Fruit fly (Drosophila melanogaster): Measurements from ENCODE around the gene CG13599.

CG13599 gene

dm6 chr3R:23969449-23969848, 38.0 kb downstream of the CG13599 start (continued):
- TF ChIP-seq cwo (GFP tag; optimal IDR thresholded peaks at IDR 0.05) (peak; percentile 53), C15 (GFP tag; IDR thresholded peaks at IDR 0.05) (0 out of 3 replicates have a peak, but pooled peaks have one; percentile 32), Sox100B (GFP tag; optimal IDR thresholded peaks at IDR 0.05) (peak; percentile 55), CG12769 (tag; optimal IDR thresholded peaks at IDR 0.05) (no peak), CG11456 (GFP tag; IDR thresholded peaks at IDR 0.05) (0 out of 3 replicates have a peak, but pooled peaks have one; percentile 34), H2.0 (GFP tag; IDR thresholded peaks at IDR 0.05) (peak; percentile 38; the same call in 1 of the 2 replicates), CG7271 (tag; optimal IDR thresholded peaks at IDR 0.05) (no peak), az2 (GFP tag; optimal IDR thresholded peaks at IDR 0.05) (peak; percentile 5), Hr3 (GFP tag; optimal IDR thresholded peaks at IDR 0.05) (peak; percentile 33), CTCF (GFP tag; optimal IDR thresholded peaks at IDR 0.05) (no peak), Bgb (GFP tag; IDR thresholded peaks at IDR 0.05; ENCODE audit: partially characterized antibody) (no peak), CG12659 (GFP tag; optimal IDR thresholded peaks at IDR 0.05) (peak; percentile 53), bigmax (GFP tag; optimal IDR thresholded peaks at IDR 0.05) (no peak), org-1 (GFP tag; optimal IDR thresholded peaks at IDR 0.05) (peak; percentile 20), Oli (tag; optimal IDR thresholded peaks at IDR 0.05) (peak; percentile 54), cas (GFP tag; IDR thresholded peaks at IDR 0.05) (0 out of 2 replicates have a peak, but pooled peaks have one; percentile 39), PHDP (tag; optimal IDR thresholded peaks at IDR 0.05) (peak; percentile 67), Hmr (GFP tag; optimal IDR thresholded peaks at IDR 0.05) (peak; percentile 62), dysf (GFP tag; IDR thresholded peaks at IDR 0.05) (peak; percentile 76), Sox102F (GFP tag; optimal IDR thresholded peaks at IDR 0.05) (peak; percentile 69), CG12942 (GFP tag; optimal IDR thresholded peaks at IDR 0.05) (no peak), HLH3B (GFP tag; IDR thresholded peaks at IDR 0.05) (peak; percentile 63), unc-4 (GFP tag; IDR thresholded peaks at IDR 0.05; ENCODE audit: partially characterized antibody) (no peak), unpg (GFP tag; optimal IDR thresholded peaks at IDR 0.05) (peak; percentile 61), CG10543 (GFP tag; optimal IDR thresholded peaks at IDR 0.05) (peak; percentile 79), hkb (optimal IDR thresholded peaks at IDR 0.05) (no peak), hkb (GFP tag; IDR thresholded peaks at IDR 0.05) (peak; percentile 64; the same call in 1 of the 2 replicates), Gug (GFP tag; IDR thresholded peaks at IDR 0.05) (no peak), CG32767 (GFP tag; IDR thresholded peaks at IDR 0.05) (peak; percentile 42; the same call in 1 of the 2 replicates), Awh (GFP tag; IDR thresholded peaks at IDR 0.05) (peak; percentile 46; the same call in 1 of the 2 replicates), usp (GFP tag; optimal IDR thresholded peaks at IDR 0.05) (no peak), CG2199 (GFP tag; IDR thresholded peaks at IDR 0.05) (no peak), CG2678 (tag; optimal IDR thresholded peaks at IDR 0.05) (peak; percentile 78), btn (GFP tag; optimal IDR thresholded peaks at IDR 0.05) (no peak), ato (GFP tag; IDR thresholded peaks at IDR 0.05; ENCODE audit: partially characterized antibody) (no peak), CG7839 (tag; optimal IDR thresholded peaks at IDR 0.05) (peak; percentile 67), CG31224 (GFP tag; IDR thresholded peaks at IDR 0.05) (peak; percentile 33; the same call in 1 of the 2 replicates), CG4854 (GFP tag; optimal IDR thresholded peaks at IDR 0.05) (no peak), Nf-YA (GFP tag; IDR thresholded peaks at IDR 0.05) (peak; percentile 58), CG18599 (GFP tag; optimal IDR thresholded peaks at IDR 0.05) (peak; percentile 71), CG11696 (GFP tag; IDR thresholded peaks at IDR 0.05) (no peak), dpn (GFP tag; optimal IDR thresholded peaks at IDR 0.05) (peak in 1 of 2 experiments; percentile 16), br (optimal IDR thresholded peaks at IDR 0.05) (no peak), CG17385 (GFP tag; optimal IDR thresholded peaks at IDR 0.05) (peak; percentile 40), sisA (GFP tag; IDR thresholded peaks at IDR 0.05) (peak; percentile 27; the same call in 1 of the 2 replicates), Dbx (GFP tag; IDR thresholded peaks at IDR 0.05) (peak; percentile 35; the same call in 2 of the 3 replicates), sc (optimal IDR thresholded peaks at IDR 0.05) (no peak), sc (GFP tag; optimal IDR thresholded peaks at IDR 0.05) (peak; percentile 20), HmgZ (tag; optimal IDR thresholded peaks at IDR 0.05) (no peak)
